Worm (Caenorhabditis elegans): ENCODE measurements around the gene C05D12.2.

The C05D12.2 gene

ce11 chrII:11417999-11418398 is at the start of gene C05D12.2:
Gene C05D12.2 (plus strand): TSS chrII:11418299.
- TF ChIP-seq him-1 (tag; optimal IDR thresholded peaks at IDR 0.05) (no peak), dao-5 (tag; optimal IDR thresholded peaks at IDR 0.05) (no peak), W03F9.2 (tag; optimal IDR thresholded peaks at IDR 0.05) (no peak)

- TF ChIP-seq him-1 (tag; optimal IDR thresholded peaks at IDR 0.05) (no peak), dao-5 (tag; optimal IDR thresholded peaks at IDR 0.05) (no peak), W03F9.2 (tag; optimal IDR thresholded peaks at IDR 0.05) (no peak)
These were observed 46.1 kb upstream of the C05D12.2 start, which contains the start of gene C33B4.2 for ce11 chrII:11371981-11372380. Gene C33B4.2 (minus strand): TSS chrII:11372145.

ce11 chrII:11376026-11376425 is 42.1 kb upstream of the C05D12.2 start:
- TF ChIP-seq dao-5 (tag; optimal IDR thresholded peaks at IDR 0.05) (no peak), W03F9.2 (tag; optimal IDR thresholded peaks at IDR 0.05) (no peak), him-1 (tag; optimal IDR thresholded peaks at IDR 0.05) (no peak)

- peak; percentile 10 for TF ChIP-seq W03F9.2 (tag; optimal IDR thresholded peaks at IDR 0.05)
- no peak for TF ChIP-seq him-1 (tag; optimal IDR thresholded peaks at IDR 0.05)
These were observed 41.4 kb upstream of the C05D12.2 start for ce11 chrII:11376598-11377108.

ce11 chrII:11377700-11378099 is 40.4 kb upstream of the C05D12.2 start:
- TF ChIP-seq him-1 (tag; optimal IDR thresholded peaks at IDR 0.05) (no peak), dao-5 (tag; optimal IDR thresholded peaks at IDR 0.05) (no peak), W03F9.2 (tag; optimal IDR thresholded peaks at IDR 0.05) (no peak)

- TF ChIP-seq him-1 (tag; optimal IDR thresholded peaks at IDR 0.05) (no peak), W03F9.2 (tag; optimal IDR thresholded peaks at IDR 0.05) (no peak), dao-5 (tag; optimal IDR thresholded peaks at IDR 0.05) (no peak)
These were observed 35.0 kb upstream of the C05D12.2 start, which contains the start of the genes C33B4.5 and C33B4.4 for ce11 chrII:11383058-11383457. Gene C33B4.5 (plus strand): TSS chrII:11383327. Gene C33B4.4 (minus strand): TSS chrII:11383442.

ce11 chrII:11384099-11384498 is 34.0 kb upstream of the C05D12.2 start:
- TF ChIP-seq him-1 (tag; optimal IDR thresholded peaks at IDR 0.05), result no peak
- no peak for TF ChIP-seq W03F9.2 (tag; optimal IDR thresholded peaks at IDR 0.05)
- TF ChIP-seq dao-5 (tag; optimal IDR thresholded peaks at IDR 0.05), result no peak

- no peak for TF ChIP-seq dao-5 (tag; optimal IDR thresholded peaks at IDR 0.05)
- no peak for TF ChIP-seq him-1 (tag; optimal IDR thresholded peaks at IDR 0.05)
- TF ChIP-seq W03F9.2 (tag; optimal IDR thresholded peaks at IDR 0.05), result no peak
These were observed 31.1 kb upstream of the C05D12.2 start for ce11 chrII:11386950-11387349.

ce11 chrII:11390865-11391264 is 27.2 kb upstream of the C05D12.2 start, which contains the start of gene shn-1:
Gene shn-1 (minus strand): TSS chrII:11390965.
- TF ChIP-seq dao-5 (tag; optimal IDR thresholded peaks at IDR 0.05), result no peak
- TF ChIP-seq W03F9.2 (tag; optimal IDR thresholded peaks at IDR 0.05), result no peak
- no peak for TF ChIP-seq him-1 (tag; optimal IDR thresholded peaks at IDR 0.05)

ce11 chrII:11392390-11392789 is 25.7 kb upstream of the C05D12.2 start:
- no peak for TF ChIP-seq dao-5 (tag; optimal IDR thresholded peaks at IDR 0.05)

- TF ChIP-seq dao-5 (tag; optimal IDR thresholded peaks at IDR 0.05) (no peak), him-1 (tag; optimal IDR thresholded peaks at IDR 0.05) (no peak), W03F9.2 (tag; optimal IDR thresholded peaks at IDR 0.05) (no peak)
These were observed 24.3 kb upstream of the C05D12.2 start for ce11 chrII:11393787-11394186.

ce11 chrII:11396217-11396616 is 21.9 kb upstream of the C05D12.2 start:
- TF ChIP-seq dao-5 (tag; optimal IDR thresholded peaks at IDR 0.05) (no peak), him-1 (tag; optimal IDR thresholded peaks at IDR 0.05) (no peak), W03F9.2 (tag; optimal IDR thresholded peaks at IDR 0.05) (no peak)

ce11 chrII:11398787-11399186 is 19.3 kb upstream of the C05D12.2 start:
- TF ChIP-seq dao-5 (tag; optimal IDR thresholded peaks at IDR 0.05) (no peak), W03F9.2 (tag; optimal IDR thresholded peaks at IDR 0.05) (no peak), him-1 (tag; optimal IDR thresholded peaks at IDR 0.05) (no peak)

- TF ChIP-seq W03F9.2 (tag; optimal IDR thresholded peaks at IDR 0.05) (no peak), dao-5 (tag; optimal IDR thresholded peaks at IDR 0.05) (no peak), him-1 (tag; optimal IDR thresholded peaks at IDR 0.05) (no peak)
These were observed 17.7 kb upstream of the C05D12.2 start for ce11 chrII:11400386-11400785.

- TF ChIP-seq dao-5 (tag; optimal IDR thresholded peaks at IDR 0.05), result no peak
- no peak for TF ChIP-seq W03F9.2 (tag; optimal IDR thresholded peaks at IDR 0.05)
- no peak for TF ChIP-seq him-1 (tag; optimal IDR thresholded peaks at IDR 0.05)
These were observed 8.4 kb upstream of the C05D12.2 start, which contains the start of gene C05D12.7 for ce11 chrII:11409678-11410133. Gene C05D12.7 (plus strand): TSS chrII:11410083.
